Fruit fly (Drosophila melanogaster) whole organism, prepupa: Measurements from ENCODE around the gene Atg4b.

Experiments
- CG4318 ChIP-seq: fragments of 200-800 bp; sonication (Bioruptor generic); optimal IDR thresholded peaks from 3 replicates; lab custom pipeline; 2017; ENCODE audit warnings: missing biosample characterization, mild to moderate bottlenecking, missing genetic modification characterization
- CG6792 ChIP-seq: fragments of 200-800 bp; sonication (Bioruptor generic); optimal IDR thresholded peaks from 3 replicates; lab custom pipeline; 2016; ENCODE audit warnings: missing biosample characterization, missing genetic modification characterization
- Hr4 ChIP-seq: fragments of 200-800 bp; sonication (Bioruptor generic); optimal IDR thresholded peaks from 3 replicates; lab custom pipeline; 2016; ENCODE audit warnings: missing biosample characterization, missing genetic modification characterization
- Smox ChIP-seq: fragments of 200-800 bp; sonication (Bioruptor generic); optimal IDR thresholded peaks from 3 replicates; lab custom pipeline; 2016; ENCODE audit warnings: missing biosample characterization, missing genetic modification characterization
- cyc ChIP-seq: fragments of 200-800 bp; sonication (Bioruptor generic); optimal IDR thresholded peaks from 3 replicates; lab custom pipeline; 2016; ENCODE audit warnings: missing biosample characterization, missing genetic modification characterization
- eg ChIP-seq: fragments of 200-800 bp; sonication (Bioruptor generic); IDR thresholded peaks from 3 replicates; pipeline ENCODE4 v1.3.6; 2022; ENCODE audit warnings: missing biosample characterization, missing genetic modification characterization
- esn ChIP-seq: fragments of 200-800 bp; sonication (Bioruptor generic); optimal IDR thresholded peaks from 2 replicates; lab custom pipeline; 2016; ENCODE audit warnings: missing biosample characterization, mild to moderate bottlenecking, missing genetic modification characterization, moderate library complexity
- fd59A ChIP-seq: fragments of 200-800 bp; sonication (Bioruptor generic); optimal IDR thresholded peaks from 2 replicates; lab custom pipeline; 2017; ENCODE audit warnings: missing biosample characterization, mild to moderate bottlenecking, missing genetic modification characterization, missing genetic modification reagents
- fd85E ChIP-seq: fragments of 200-800 bp; sonication (Bioruptor generic); optimal IDR thresholded peaks from 3 replicates; lab custom pipeline; 2016; ENCODE audit warnings: missing biosample characterization, missing genetic modification characterization

DNA sequence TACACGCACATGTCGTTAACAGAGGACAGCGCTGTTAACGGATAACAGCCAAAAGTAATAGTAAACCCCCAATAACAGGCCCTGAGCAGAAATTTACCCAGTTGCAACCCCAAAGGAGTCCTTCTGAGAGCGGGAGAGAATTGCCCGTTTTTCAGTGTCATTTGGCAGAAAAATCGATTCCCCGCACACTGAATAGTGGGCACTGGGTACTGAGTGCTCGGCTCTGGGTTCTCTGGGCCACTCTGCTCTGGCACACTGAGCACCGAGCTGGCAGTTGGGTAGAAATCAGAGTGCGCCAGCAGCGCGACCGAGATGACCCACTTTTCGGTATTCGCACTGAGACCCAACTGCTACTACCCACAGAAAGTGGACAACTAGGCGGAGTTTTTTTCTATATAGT, 17.7 kb upstream of the Atg4b start, which contains the start of gene Rbp:
- no peak for TF ChIP-seq cyc
- no peak for TF ChIP-seq Hr4 (GFP tag; lab: Kevin White, UChicago)
- no peak for TF ChIP-seq fd59A
- no peak for TF ChIP-seq CG4318 (GFP tag; lab: Kevin White, UChicago)
- TF ChIP-seq CG6792, result no peak
- no peak for TF ChIP-seq fd85E
- no peak for TF ChIP-seq esn
- TF ChIP-seq eg (GFP tag; lab: Robert Waterston, UW), result no peak
- TF ChIP-seq Smox (GFP tag; lab: Kevin White, UChicago), result no peak
